Fruit fly (Drosophila melanogaster) whole organism, embryonic: ENCODE measurements around the gene CG6142.

ENCODE experiments used
- ATbp ChIP-seq: fragments of 200-800 bp; sonication (Bioruptor generic); optimal IDR thresholded peaks from 2 replicates; lab custom pipeline; 2017; ENCODE audit warnings: missing biosample characterization, mild to moderate bottlenecking, missing genetic modification characterization, missing genetic modification reagents
- Asciz ChIP-seq: fragments of 200-800 bp; sonication (Bioruptor generic); optimal IDR thresholded peaks from 2 replicates; lab custom pipeline; 2017; ENCODE audit warnings: missing biosample characterization, mild to moderate bottlenecking, missing genetic modification characterization, missing genetic modification reagents
- CG10565 ChIP-seq: fragments of 200-800 bp; sonication (Bioruptor generic); optimal IDR thresholded peaks from 3 replicates; lab custom pipeline; 2016; ENCODE audit warnings: missing biosample characterization, mild to moderate bottlenecking, missing genetic modification characterization
- CG10654 ChIP-seq: fragments of 200-800 bp; sonication (Bioruptor generic); optimal IDR thresholded peaks from 2 replicates; lab custom pipeline; 2016; ENCODE audit warnings: missing biosample characterization, missing genetic modification characterization
- CG11560 ChIP-seq: fragments of 200-800 bp; sonication (Bioruptor generic); IDR thresholded peaks from 3 replicates; pipeline ENCODE4 v1.3.6; 2022; ENCODE audit warnings: missing biosample characterization, missing genetic modification characterization
- CG12299 ChIP-seq: fragments of 200-800 bp; sonication (Bioruptor generic); optimal IDR thresholded peaks from 2 replicates; lab custom pipeline; 2018; ENCODE audit warnings: missing biosample characterization, mild to moderate bottlenecking, missing genetic modification characterization
- CG12769 ChIP-seq: fragments of 200-800 bp; sonication (Bioruptor generic); optimal IDR thresholded peaks from 2 replicates; lab custom pipeline; 2019; ENCODE audit warnings: missing biosample characterization, mild to moderate bottlenecking, missing genetic modification characterization, moderate library complexity
- CG13424 ChIP-seq: fragments of 200-800 bp; sonication (Bioruptor generic); optimal IDR thresholded peaks from 2 replicates; lab custom pipeline; 2019; ENCODE audit warnings: missing biosample characterization, mild to moderate bottlenecking, missing genetic modification characterization, moderate library complexity
- CG13775 ChIP-seq: fragments of 200-800 bp; sonication (Bioruptor generic); optimal IDR thresholded peaks from 3 replicates; lab custom pipeline; 2017; ENCODE audit warnings: missing biosample characterization, mild to moderate bottlenecking, missing genetic modification characterization
- CG14050 ChIP-seq: fragments of 200-800 bp; sonication (Bioruptor generic); IDR thresholded peaks from 3 replicates; pipeline ENCODE4 v1.3.6; 2022; ENCODE audit warnings: missing biosample characterization, missing genetic modification characterization
- CG1529 ChIP-seq: fragments of 200-800 bp; sonication (Bioruptor generic); optimal IDR thresholded peaks from 3 replicates; lab custom pipeline; 2018; ENCODE audit warnings: missing biosample characterization, missing genetic modification characterization
- CG15514 ChIP-seq: fragments of 200-800 bp; sonication (Bioruptor generic); optimal IDR thresholded peaks from 3 replicates; lab custom pipeline; 2017; ENCODE audit warnings: missing biosample characterization, missing genetic modification characterization, mild to moderate bottlenecking, moderate library complexity, missing genetic modification reagents
- CG17328 ChIP-seq: fragments of 200-800 bp; sonication (Bioruptor generic); IDR thresholded peaks from 2 replicates; pipeline ENCODE4 v1.3.6; 2022; ENCODE audit warnings: missing biosample characterization, missing genetic modification characterization
- CG17385 ChIP-seq: fragments of 200-800 bp; sonication (Bioruptor generic); optimal IDR thresholded peaks from 3 replicates; lab custom pipeline; 2018; ENCODE audit warnings: missing biosample characterization, mild to moderate bottlenecking, missing genetic modification characterization
- CG17829 ChIP-seq: fragments of 200-800 bp; optimal IDR thresholded peaks from 2 replicates; lab custom pipeline; 2019; ENCODE audit warnings: missing biosample characterization, mild to moderate bottlenecking, missing genetic modification characterization, moderate library complexity
- CG18619 ChIP-seq: fragments of 200-800 bp; sonication (Bioruptor generic); optimal IDR thresholded peaks from 3 replicates; lab custom pipeline; 2017; ENCODE audit warnings: missing biosample characterization, mild to moderate bottlenecking, missing genetic modification characterization
- CG2875 ChIP-seq: fragments of 200-800 bp; sonication (Bioruptor generic); optimal IDR thresholded peaks from 2 replicates; lab custom pipeline; 2017; ENCODE audit warnings: missing biosample characterization, mild to moderate bottlenecking, missing genetic modification characterization, missing genetic modification reagents
- CG6813 ChIP-seq: fragments of 200-800 bp; sonication (Bioruptor generic); optimal IDR thresholded peaks from 2 replicates; lab custom pipeline; 2017; ENCODE audit warnings: missing biosample characterization, missing genetic modification characterization, mild to moderate bottlenecking, moderate library complexity, missing genetic modification reagents
- CG7745 ChIP-seq: fragments of 200-800 bp; sonication (Bioruptor generic); optimal IDR thresholded peaks from 2 replicates; lab custom pipeline; 2018; ENCODE audit warnings: missing biosample characterization, mild to moderate bottlenecking, missing genetic modification characterization, moderate library complexity
- CG9876 ChIP-seq: fragments of 200-800 bp; sonication (Bioruptor generic); optimal IDR thresholded peaks from 2 replicates; lab custom pipeline; 2016; ENCODE audit warnings: missing biosample characterization, missing genetic modification characterization
- Deaf1 ChIP-seq: fragments of 200-800 bp; optimal IDR thresholded peaks from 3 replicates; lab custom pipeline; 2019; ENCODE audit warnings: missing biosample characterization, mild to moderate bottlenecking, missing genetic modification characterization, moderate library complexity
- Doc2 ChIP-seq: fragments of 200-800 bp; sonication (Bioruptor generic); IDR thresholded peaks from 2 replicates; pipeline ENCODE4 v1.3.6; 2022; ENCODE audit warnings: missing biosample characterization, missing genetic modification characterization
- HHEX ChIP-seq: fragments of 200-800 bp; sonication (Bioruptor generic); optimal IDR thresholded peaks from 3 replicates; lab custom pipeline; 2017; ENCODE audit warnings: missing biosample characterization, mild to moderate bottlenecking, missing genetic modification characterization, missing genetic modification reagents
- HLHmδ ChIP-seq: fragments of 200-800 bp; sonication (Bioruptor generic); optimal IDR thresholded peaks from 2 replicates; lab custom pipeline; 2018; ENCODE audit warnings: missing biosample characterization, mild to moderate bottlenecking, missing genetic modification characterization, moderate library complexity
- Lhr ChIP-seq: fragments of 200-800 bp; sonication (Bioruptor generic); optimal IDR thresholded peaks from 3 replicates; lab custom pipeline; 2017; ENCODE audit warnings: mild to moderate bottlenecking, missing biosample characterization, missing genetic modification reagents, missing genetic modification characterization
- Lpt ChIP-seq: fragments of >200 bp; optimal IDR thresholded peaks from 2 replicates; lab custom pipeline; 2018; ENCODE audit warnings: missing biosample characterization, missing genetic modification characterization
- Myb ChIP-seq: fragments of 200-800 bp; sonication (Bioruptor generic); optimal IDR thresholded peaks from 2 replicates; lab custom pipeline; 2016; ENCODE audit warnings: missing biosample characterization, missing genetic modification characterization
- Nf-YA ChIP-seq: fragments of 200-800 bp; sonication (Bioruptor generic); IDR thresholded peaks from 2 replicates; pipeline ENCODE4 v1.3.6; 2022; ENCODE audit warnings: missing biosample characterization, missing genetic modification characterization
- Nf-YC ChIP-seq: fragments of 200-800 bp; optimal IDR thresholded peaks from 3 replicates; lab custom pipeline; 2019; ENCODE audit warnings: missing biosample characterization, mild to moderate bottlenecking, missing genetic modification characterization, moderate library complexity
- Oaz ChIP-seq: fragments of 200-800 bp; sonication (Bioruptor generic); IDR thresholded peaks from 2 replicates; pipeline ENCODE4 v1.3.6; 2022; ENCODE audit warnings: missing biosample characterization, missing genetic modification characterization
- Ravus ChIP-seq: fragments of 200-800 bp; sonication (Bioruptor generic); IDR thresholded peaks from 2 replicates; pipeline ENCODE4 v1.3.6; 2022; ENCODE audit warnings: missing biosample characterization, missing genetic modification characterization
- Sry-β ChIP-seq: fragments of 200-800 bp; sonication (Bioruptor generic); optimal IDR thresholded peaks from 2 replicates; lab custom pipeline; 2018; ENCODE audit warnings: missing biosample characterization, mild to moderate bottlenecking, missing genetic modification characterization, moderate library complexity
- bigmax ChIP-seq: fragments of 200-800 bp; sonication (Bioruptor generic); optimal IDR thresholded peaks from 2 replicates; lab custom pipeline; 2018; ENCODE audit warnings: missing biosample characterization, mild to moderate bottlenecking, missing genetic modification characterization
- cas ChIP-seq: fragments of 200-800 bp; sonication (Bioruptor generic); IDR thresholded peaks from 2 replicates; pipeline ENCODE4 v1.3.6; 2022; ENCODE audit warnings: missing biosample characterization, missing genetic modification characterization
- cato ChIP-seq: fragments of 200-800 bp; sonication (Bioruptor generic); optimal IDR thresholded peaks from 2 replicates; lab custom pipeline; 2016; ENCODE audit warnings: missing biosample characterization, missing genetic modification characterization, borderline replicate concordance
- cg ChIP-seq: fragments of 200-800 bp; sonication (Bioruptor generic); optimal IDR thresholded peaks from 3 replicates; lab custom pipeline; 2019; ENCODE audit warnings: missing biosample characterization, mild to moderate bottlenecking, missing genetic modification characterization, moderate library complexity
- danr ChIP-seq: fragments of 200-800 bp; sonication (Bioruptor generic); IDR thresholded peaks from 2 replicates; pipeline ENCODE4 v1.3.6; 2022; ENCODE audit warnings: missing biosample characterization, missing genetic modification characterization
- eve ChIP-seq, 2 experiments: fragments of >200 bp; optimal IDR thresholded peaks; 2 replicates each; lab custom pipeline; 2017; ENCODE audit warnings: missing biosample characterization in 2 of 2, missing genetic modification characterization in 2 of 2
- hbn ChIP-seq: fragments of 200-800 bp; sonication (Bioruptor generic); IDR thresholded peaks from 2 replicates; pipeline ENCODE4 v1.3.6; 2022; ENCODE audit warnings: missing biosample characterization, missing genetic modification characterization; ENCODE audit not compliant: partially characterized antibody
- kni ChIP-seq: fragments of 200-800 bp; sonication (Bioruptor generic); optimal IDR thresholded peaks from 3 replicates; lab custom pipeline; 2017; ENCODE audit warnings: mild to moderate bottlenecking, missing biosample characterization, missing genetic modification reagents, missing genetic modification characterization
- lmd ChIP-seq: fragments of 200-800 bp; sonication (Bioruptor generic); IDR thresholded peaks from 2 replicates; pipeline ENCODE4 v1.3.6; 2022; ENCODE audit warnings: missing biosample characterization, missing genetic modification characterization
- p53 ChIP-seq: fragments of 200-800 bp; sonication (Bioruptor generic); optimal IDR thresholded peaks from 2 replicates; lab custom pipeline; 2016; ENCODE audit warnings: missing biosample characterization, missing genetic modification characterization
- pb ChIP-seq: fragments of 200-800 bp; sonication (Bioruptor generic); optimal IDR thresholded peaks from 3 replicates; lab custom pipeline; 2016; ENCODE audit warnings: missing biosample characterization, missing genetic modification characterization
- phol ChIP-seq: fragments of 200-800 bp; sonication (Bioruptor generic); optimal IDR thresholded peaks from 3 replicates; lab custom pipeline; 2018; ENCODE audit warnings: missing biosample characterization, mild to moderate bottlenecking, missing genetic modification characterization, moderate library complexity
- repo ChIP-seq: fragments of 200-800 bp; sonication (Bioruptor generic); optimal IDR thresholded peaks from 2 replicates; lab custom pipeline; 2016; ENCODE audit warnings: missing biosample characterization, missing genetic modification characterization
- row ChIP-seq: fragments of 200-800 bp; sonication (Bioruptor generic); IDR thresholded peaks from 3 replicates; pipeline ENCODE4 v1.3.6; 2022; ENCODE audit warnings: missing biosample characterization, missing genetic modification characterization
- shn ChIP-seq: fragments of 200-800 bp; sonication (Bioruptor generic); optimal IDR thresholded peaks from 3 replicates; lab custom pipeline; 2016; ENCODE audit warnings: missing biosample characterization, missing genetic modification characterization
- sisA ChIP-seq: fragments of 200-800 bp; sonication (Bioruptor generic); IDR thresholded peaks from 2 replicates; pipeline ENCODE4 v1.3.6; 2022; ENCODE audit warnings: missing biosample characterization, missing genetic modification characterization
- stc ChIP-seq: fragments of 200-800 bp; sonication (Bioruptor generic); IDR thresholded peaks from 2 replicates; pipeline ENCODE4 v1.3.6; 2022; ENCODE audit warnings: missing biosample characterization, missing genetic modification characterization
- stwl ChIP-seq: fragments of 200-800 bp; sonication (Bioruptor generic); optimal IDR thresholded peaks from 3 replicates; lab custom pipeline; 2018; ENCODE audit warnings: missing biosample characterization, mild to moderate bottlenecking, missing genetic modification characterization, moderate library complexity
- tx ChIP-seq: fragments of 200-800 bp; sonication (Bioruptor generic); optimal IDR thresholded peaks from 2 replicates; lab custom pipeline; 2016; ENCODE audit warnings: missing biosample characterization, missing genetic modification characterization

The CG6142 gene

dm6 chr3R:26130586-26130985 lies 2.4 kb upstream of the CG6142 start (continued):
- TF ChIP-seq eve (GFP tag; optimal IDR thresholded peaks at IDR 0.05; lab: Kevin White, UChicago) (peak in 1 of 2 experiments; percentile 65), Nf-YA (GFP tag; lab: Robert Waterston, UW) (no peak), danr (GFP tag; lab: Robert Waterston, UW) (no peak), kni (peak; percentile 45), CG7745 (no peak), hbn (GFP tag; lab: Robert Waterston, UW) (no peak), lmd (GFP tag; lab: Robert Waterston, UW) (no peak), ATbp (GFP tag; lab: Kevin White, UChicago) (peak; percentile 74), cas (0 out of 2 replicates have a peak, but pooled peaks have one; percentile 12), Nf-YC (tag; lab: Kevin White, UChicago) (peak; percentile 7), Oaz (GFP tag; lab: Robert Waterston, UW) (no peak), Ravus (GFP tag; lab: Robert Waterston, UW) (no peak), pb (GFP tag; lab: Kevin White, UChicago) (no peak), sisA (GFP tag; lab: Robert Waterston, UW) (no peak), tx (GFP tag; lab: Kevin White, UChicago) (no peak), CG17385 (GFP tag; lab: Kevin White, UChicago) (peak; percentile 23), CG2875 (peak; percentile 11), cato (peak; percentile 21), CG13424 (tag; lab: Kevin White, UChicago) (peak; percentile 53), CG17829 (no peak), Myb (GFP tag; lab: Kevin White, UChicago) (no peak), phol (tag; lab: Kevin White, UChicago) (no peak), CG6813 (peak; percentile 43), CG14050 (GFP tag; lab: Robert Waterston, UW) (no peak; the same call in 2 of the 3 replicates), shn (GFP tag; lab: Kevin White, UChicago) (peak; percentile 31), CG12769 (tag; lab: Kevin White, UChicago) (peak; percentile 47), CG17328 (GFP tag; lab: Robert Waterston, UW) (peak; percentile 45; the same call in 1 of the 2 replicates), CG10654 (GFP tag; lab: Kevin White, UChicago) (peak; percentile 20), row (GFP tag; lab: Robert Waterston, UW) (no peak), Sry-β (GFP tag; lab: Kevin White, UChicago) (no peak), CG10565 (GFP tag; lab: Kevin White, UChicago) (no peak), cg (GFP tag; lab: Kevin White, UChicago) (no peak), HHEX (GFP tag; lab: Kevin White, UChicago) (peak; percentile 47), CG9876 (peak; percentile 13), CG1529 (peak; percentile 41), HLHmδ (peak; percentile 69), CG15514 (GFP tag; lab: Kevin White, UChicago) (peak; percentile 31), bigmax (GFP tag; lab: Kevin White, UChicago) (no peak), p53 (GFP tag; lab: Kevin White, UChicago) (no peak), CG13775 (no peak), CG12299 (tag; lab: Kevin White, UChicago) (peak; percentile 34), repo (peak; percentile 24), Lpt (GFP tag; lab: Kevin White, UChicago) (no peak), Asciz (GFP tag; lab: Kevin White, UChicago) (peak; percentile 61), stc (GFP tag; lab: Robert Waterston, UW) (peak; percentile 40; the same call in 1 of the 2 replicates), Doc2 (no peak), CG18619 (GFP tag; lab: Kevin White, UChicago) (peak; percentile 3), Deaf1 (no peak), stwl (tag; lab: Kevin White, UChicago) (no peak), Lhr (GFP tag; lab: Kevin White, UChicago) (no peak), CG11560 (tag; lab: Robert Waterston, UW) (no peak)
